Worm (Caenorhabditis elegans): ENCODE measurements around the gene R74.8.

R74.8 gene

DNA sequence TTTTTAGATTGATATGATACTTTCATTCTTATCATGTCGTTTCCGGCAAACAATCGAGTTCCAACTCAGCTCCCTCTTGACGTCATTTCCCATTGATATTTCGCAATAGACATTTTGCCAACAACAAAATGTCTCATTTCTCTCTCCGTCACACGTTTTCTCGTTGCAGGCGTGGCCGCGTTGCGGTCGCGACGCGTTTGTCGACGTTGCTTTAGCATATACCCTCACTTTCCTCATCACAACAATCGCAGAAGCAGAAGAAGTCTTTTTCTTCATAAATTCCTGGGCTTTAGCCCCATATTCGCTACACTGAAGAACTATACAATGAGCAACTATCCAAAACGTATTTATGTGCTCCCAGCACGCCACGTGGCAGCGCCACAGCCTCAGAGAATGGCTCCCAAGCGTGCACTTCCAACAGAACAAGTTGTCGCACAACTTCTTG is 12.4 kb upstream of the R74.8 start, which contains the start of gene xbp-1 (continued):
- TF ChIP-seq nhr-76 (tag; optimal IDR thresholded peaks at IDR 0.05) = no peak
- no peak for TF ChIP-seq ceh-83 (GFP tag; optimal IDR thresholded peaks at IDR 0.05)

DNA sequence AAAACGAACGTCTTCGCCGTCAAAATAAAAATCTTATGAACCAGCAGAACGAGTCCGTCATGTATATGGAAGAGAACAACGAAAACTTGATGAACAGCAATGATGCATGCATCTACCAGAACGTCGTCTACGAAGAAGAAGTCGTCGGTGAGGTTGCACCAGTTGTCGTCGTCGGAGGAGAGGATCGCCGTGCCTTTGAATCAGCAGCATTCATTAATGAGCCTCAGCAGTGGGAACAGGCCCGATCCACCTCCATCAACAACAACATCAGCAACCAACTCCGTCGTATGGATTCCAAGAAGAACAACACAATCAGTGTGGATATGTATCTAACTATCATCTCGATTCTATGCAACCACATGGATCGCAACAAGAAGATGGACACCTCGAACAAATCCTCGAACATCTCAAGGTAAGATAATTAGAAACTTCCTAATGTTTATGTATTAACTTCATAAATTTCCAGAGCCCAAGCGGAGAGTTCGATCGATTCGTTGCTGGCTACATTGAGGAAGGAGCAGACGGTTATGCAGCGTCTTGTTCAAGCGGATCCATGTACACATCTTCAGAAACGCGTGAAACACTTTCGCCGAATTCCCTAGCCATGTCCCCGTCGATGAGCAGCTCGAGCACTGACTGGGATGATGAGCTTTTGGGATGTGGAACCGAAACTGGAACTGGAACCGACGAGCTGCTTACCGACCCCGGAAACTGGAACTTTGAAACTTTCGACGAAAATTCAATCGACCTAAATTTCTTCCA is 11.5 kb upstream of the R74.8 start:
- TF ChIP-seq lin-32 (GFP tag; optimal IDR thresholded peaks at IDR 0.05) (no peak), flh-1 (GFP tag; optimal IDR thresholded peaks at IDR 0.05) (no peak), mep-1 (tag; optimal IDR thresholded peaks at IDR 0.05) (no peak), nhr-28 (tag; optimal IDR thresholded peaks at IDR 0.05) (no peak), unc-39 (tag; optimal IDR thresholded peaks at IDR 0.05) (no peak), elt-1 (tag; optimal IDR thresholded peaks at IDR 0.05; ENCODE audit: borderline replicate concordance, insufficient read depth) (no peak), lin-13 (tag; optimal IDR thresholded peaks at IDR 0.05) (no peak), ceh-83 (GFP tag; optimal IDR thresholded peaks at IDR 0.05) (no peak), nhr-2 (tag; optimal IDR thresholded peaks at IDR 0.05) (no peak), ceh-39 (tag; optimal IDR thresholded peaks at IDR 0.05) (no peak), tbx-8 (GFP tag; optimal IDR thresholded peaks at IDR 0.05) (no peak), sem-2 (GFP tag; optimal IDR thresholded peaks at IDR 0.05) (no peak), elt-3 (tag; optimal IDR thresholded peaks at IDR 0.05) (no peak), ztf-11 (tag; optimal IDR thresholded peaks at IDR 0.05) (no peak), bed-3 (GFP tag; optimal IDR thresholded peaks at IDR 0.05) (no peak), snpc-4 (tag; optimal IDR thresholded peaks at IDR 0.05) (no peak), mls-2 (tag; optimal IDR thresholded peaks at IDR 0.05) (no peak), blmp-1 (tag; optimal IDR thresholded peaks at IDR 0.05) (no peak), hlh-1 (tag; optimal IDR thresholded peaks at IDR 0.05) (no peak)

DNA sequence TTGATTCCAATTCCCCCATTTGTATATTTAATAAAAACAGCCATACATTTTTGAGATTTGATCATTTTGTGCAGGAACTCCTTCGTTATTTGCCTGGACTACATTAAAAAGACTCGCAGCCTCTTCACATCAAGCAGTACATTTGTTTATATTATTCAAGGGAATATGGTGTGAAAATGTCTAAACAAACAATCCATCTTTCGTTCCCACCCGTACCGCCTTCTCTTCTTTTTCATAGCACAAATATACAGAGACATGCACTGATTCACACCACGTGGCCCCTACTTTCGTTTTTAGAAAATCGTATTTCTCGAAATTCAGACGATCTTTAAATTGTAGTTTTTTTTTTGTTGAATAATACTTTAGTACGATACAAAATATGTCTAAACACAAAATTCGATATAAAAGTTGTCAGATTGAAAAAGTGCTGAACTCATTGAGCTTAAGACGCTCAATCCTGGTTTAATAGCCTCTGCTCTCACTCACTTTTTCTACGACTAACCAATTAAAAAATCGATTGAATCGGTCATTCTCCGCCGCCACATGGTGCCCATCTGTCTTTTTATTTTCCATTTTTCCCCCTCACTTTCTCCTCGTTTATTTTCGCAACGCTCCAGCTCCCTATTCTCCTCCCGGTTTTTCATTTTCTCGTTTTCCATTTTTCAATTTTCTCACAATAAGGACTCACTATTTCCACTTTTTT is 10.6 kb upstream of the R74.8 start:
- TF ChIP-seq M03D4.4 (tag; optimal IDR thresholded peaks at IDR 0.05) = no peak
- peak; percentile 3 for TF ChIP-seq cnd-1 (tag; optimal IDR thresholded peaks at IDR 0.05)
- peak; percentile 35 for TF ChIP-seq ces-1 (GFP tag; optimal IDR thresholded peaks at IDR 0.05)
- TF ChIP-seq zip-8 (tag; optimal IDR thresholded peaks at IDR 0.05) = no peak
- TF ChIP-seq drap-1 (GFP tag; optimal IDR thresholded peaks at IDR 0.05) = no peak
- peak; percentile 20 for TF ChIP-seq mab-5 (tag; optimal IDR thresholded peaks at IDR 0.05)
- no peak for TF ChIP-seq elt-1 (tag; optimal IDR thresholded peaks at IDR 0.05; ENCODE audit: borderline replicate concordance, insufficient read depth)
- TF ChIP-seq unc-62 (GFP tag; optimal IDR thresholded peaks at IDR 0.05) = no peak
- TF ChIP-seq flh-1 (GFP tag; optimal IDR thresholded peaks at IDR 0.05) = no peak
- TF ChIP-seq unc-39 (tag; optimal IDR thresholded peaks at IDR 0.05) = no peak
- peak; percentile 50 for TF ChIP-seq lin-32 (GFP tag; optimal IDR thresholded peaks at IDR 0.05)
- TF ChIP-seq unc-120 (tag; optimal IDR thresholded peaks at IDR 0.05; ENCODE audit: poor library complexity, severe bottlenecking) = no peak
- no peak for TF ChIP-seq mls-2 (tag; optimal IDR thresholded peaks at IDR 0.05)
- no peak for TF ChIP-seq bed-3 (GFP tag; optimal IDR thresholded peaks at IDR 0.05)
- TF ChIP-seq nhr-237 (tag; optimal IDR thresholded peaks at IDR 0.05) = no peak

DNA sequence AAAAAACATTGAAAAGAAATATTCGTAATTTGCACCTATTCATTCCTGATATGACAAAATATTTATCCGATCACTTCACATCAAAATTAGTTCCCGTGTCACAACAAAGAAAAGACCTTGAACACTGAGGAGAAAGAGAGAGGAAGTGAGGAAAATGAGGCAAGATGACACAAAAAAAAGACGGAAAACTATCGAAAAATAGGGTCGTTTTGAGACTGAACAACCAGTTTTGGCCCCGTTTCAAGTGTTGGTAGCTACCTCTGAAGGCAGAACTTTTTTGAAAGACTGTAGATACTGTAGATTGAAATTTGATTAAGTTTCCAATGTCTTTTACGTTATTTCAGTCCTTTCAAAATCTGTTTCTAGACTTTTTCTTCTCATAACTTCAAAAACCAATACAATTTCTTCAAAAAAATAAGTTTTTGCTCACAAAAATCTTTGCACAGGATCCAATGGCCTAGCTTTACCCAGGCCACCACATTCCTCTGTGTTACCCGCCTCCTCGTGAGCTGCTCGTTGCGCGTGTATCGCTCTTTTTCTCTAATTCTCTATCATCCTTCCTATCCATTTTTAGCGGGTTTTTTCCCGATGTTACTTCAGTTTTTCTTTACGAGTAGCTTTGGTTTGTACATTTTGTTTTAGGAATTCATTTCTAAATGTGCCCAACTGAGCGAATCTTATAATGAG is 9.6 kb upstream of the R74.8 start:
- peak; percentile 50 for TF ChIP-seq lsy-2 (tag; optimal IDR thresholded peaks at IDR 0.05)
- peak; percentile 4 for TF ChIP-seq mls-2 (tag; optimal IDR thresholded peaks at IDR 0.05)
- TF ChIP-seq lin-32 (GFP tag; optimal IDR thresholded peaks at IDR 0.05) = no peak
- no peak for TF ChIP-seq nhr-12 (tag; optimal IDR thresholded peaks at IDR 0.05)
- peak; percentile 88 for TF ChIP-seq unc-120 (tag; optimal IDR thresholded peaks at IDR 0.05; ENCODE audit: poor library complexity, severe bottlenecking)
- TF ChIP-seq mep-1 (tag; optimal IDR thresholded peaks at IDR 0.05) = peak; percentile 37
- TF ChIP-seq drap-1 (GFP tag; optimal IDR thresholded peaks at IDR 0.05) = no peak
- TF ChIP-seq elt-1 (tag; optimal IDR thresholded peaks at IDR 0.05; ENCODE audit: borderline replicate concordance, insufficient read depth) = no peak
- TF ChIP-seq hlh-1 (tag; optimal IDR thresholded peaks at IDR 0.05) = no peak
- TF ChIP-seq lin-13 (tag; optimal IDR thresholded peaks at IDR 0.05) = no peak
- TF ChIP-seq ces-1 (GFP tag; optimal IDR thresholded peaks at IDR 0.05) = peak; percentile 15
- no peak for TF ChIP-seq flh-1 (GFP tag; optimal IDR thresholded peaks at IDR 0.05)
- TF ChIP-seq sptf-1 (tag; optimal IDR thresholded peaks at IDR 0.05) = no peak
- no peak for TF ChIP-seq ceh-43 (GFP tag; optimal IDR thresholded peaks at IDR 0.05)
- no peak for TF ChIP-seq zip-8 (tag; optimal IDR thresholded peaks at IDR 0.05)
- TF ChIP-seq unc-62 (GFP tag; optimal IDR thresholded peaks at IDR 0.05) = no peak
- TF ChIP-seq nhr-237 (tag; optimal IDR thresholded peaks at IDR 0.05) = peak; percentile 5
- no peak for TF ChIP-seq ztf-11 (tag; optimal IDR thresholded peaks at IDR 0.05)
- no peak for TF ChIP-seq nhr-2 (tag; optimal IDR thresholded peaks at IDR 0.05)
- peak; percentile 22 for TF ChIP-seq ceh-39 (tag; optimal IDR thresholded peaks at IDR 0.05)

Data from whole organism, mixed stage, embryonic.